Worm (Caenorhabditis elegans) whole organism, midembryonic: ENCODE measurements around the gene C10A4.6.

Experiments
- T22C8.4 ChIP-seq: fragments of 200-800 bp; sonication (Bioruptor generic); IDR thresholded peaks from 2 replicates; pipeline ENCODE4 v1.3.6; 2022; ENCODE audit warnings: missing genetic modification characterization, missing compliant biosample characterization
- cog-1 ChIP-seq: sonication (generic microtip); optimal IDR thresholded peaks from 2 replicates; lab custom pipeline; 2016; ENCODE audit warnings: missing genetic modification characterization, missing compliant biosample characterization
- flt-1 ChIP-seq: fragments of 200-800 bp; sonication (Bioruptor generic); IDR thresholded peaks from 2 replicates; pipeline ENCODE4 v1.3.6; 2022; ENCODE audit warnings: missing genetic modification characterization, missing compliant biosample characterization
- klf-2 ChIP-seq: fragments of 200-800 bp; sonication (Bioruptor generic); conservative IDR thresholded peaks from 2 replicates; pipeline ENCODE4 v1.3.6; 2022; ENCODE audit warnings: missing genetic modification reagents, missing genetic modification characterization, missing compliant biosample characterization
- med-1 ChIP-seq: sonication (generic microtip); optimal IDR thresholded peaks from 2 replicates; lab custom pipeline; 2017; ENCODE audit warnings: missing genetic modification characterization, mild to moderate bottlenecking, missing compliant biosample characterization, antibody characterized with exemption, missing genetic modification reagents; ENCODE audit not compliant: insufficient read depth
- ref-1 ChIP-seq: fragments of 200-800 bp; sonication (Bioruptor generic); conservative IDR thresholded peaks from 2 replicates; pipeline ENCODE4 v1.3.6; 2022; ENCODE audit warnings: missing genetic modification reagents, missing genetic modification characterization, missing compliant biosample characterization
- tab-1 ChIP-seq: fragments of 200-800 bp; sonication (Bioruptor generic); IDR thresholded peaks from 2 replicates; pipeline ENCODE4 v1.3.6; 2022; ENCODE audit warnings: missing genetic modification characterization, missing compliant biosample characterization
- ztf-23 ChIP-seq: fragments of 200-800 bp; sonication (Bioruptor generic); IDR thresholded peaks from 2 replicates; pipeline ENCODE4 v1.3.6; 2022; ENCODE audit warnings: missing genetic modification reagents, missing genetic modification characterization, missing compliant biosample characterization
- ztf-29 ChIP-seq: fragments of 200-800 bp; sonication (Bioruptor generic); IDR thresholded peaks from 2 replicates; pipeline ENCODE4 v1.3.6; 2022; ENCODE audit warnings: missing genetic modification reagents, missing genetic modification characterization, missing compliant biosample characterization

Gene C10A4.6

DNA sequence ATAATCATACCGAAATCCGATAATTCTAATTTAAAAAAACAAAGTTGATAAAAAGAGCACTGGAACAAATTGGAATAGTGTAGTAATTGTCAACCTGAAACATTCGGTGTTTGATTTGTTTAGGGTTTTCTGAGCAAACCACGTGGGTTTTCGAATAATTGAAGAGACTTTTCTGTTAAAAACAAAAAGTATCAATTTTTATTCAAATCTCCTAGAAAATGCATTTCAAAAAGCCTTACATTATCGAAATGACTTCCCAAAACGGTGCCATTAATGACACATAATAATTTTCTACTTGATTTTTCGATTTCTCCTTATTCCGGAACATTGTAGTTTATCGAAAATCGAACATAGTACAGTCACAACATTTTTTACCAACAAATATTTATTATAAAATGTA is 7.6 kb downstream of the C10A4.6 start, which contains the start of gene C10A4.13:
TSS of gene C10A4.13 (minus strand) at position 101 of the 400 bp plus-strand sequence.
- TF ChIP-seq flt-1 (GFP tag; lab: Robert Waterston, UW), result no peak
- TF ChIP-seq ztf-23 (GFP tag; lab: Robert Waterston, UW), result no peak
- TF ChIP-seq klf-2 (GFP tag; lab: Robert Waterston, UW), result no peak
- TF ChIP-seq T22C8.4 (GFP tag; lab: Robert Waterston, UW), result no peak
- TF ChIP-seq ref-1 (GFP tag; lab: Robert Waterston, UW), result no peak
- no peak for TF ChIP-seq med-1 (GFP tag; lab: Kevin White, UChicago)
- TF ChIP-seq tab-1, result no peak
- no peak for TF ChIP-seq ztf-29 (GFP tag; lab: Robert Waterston, UW)

DNA sequence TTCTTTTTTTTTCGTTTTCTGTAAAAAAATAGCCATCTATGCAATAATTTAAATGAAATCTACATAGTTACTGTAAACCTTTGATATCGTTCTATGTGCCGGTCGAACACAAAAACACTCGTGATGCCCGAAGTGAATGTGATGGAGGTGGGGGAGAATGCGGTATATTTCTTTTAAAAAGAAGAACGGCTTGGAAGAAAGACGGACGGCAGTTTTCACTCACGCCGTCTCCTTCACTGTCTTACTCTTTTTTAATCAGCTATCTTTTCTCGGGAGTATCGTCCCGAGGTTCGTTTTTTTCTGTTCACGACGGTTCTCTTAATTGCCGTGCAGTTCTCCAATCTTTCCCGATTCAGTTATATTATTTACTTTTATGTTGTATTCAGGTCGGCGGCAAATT is 8.2 kb downstream of the C10A4.6 start, which contains the start of gene C10A4.10:
TSS of gene C10A4.10 (plus strand) at position 301 of the 400 bp plus-strand sequence.
- TF ChIP-seq klf-2 (GFP tag; lab: Robert Waterston, UW) (no peak), T22C8.4 (GFP tag; lab: Robert Waterston, UW) (no peak)

- no peak for TF ChIP-seq tab-1
- no peak for TF ChIP-seq flt-1 (GFP tag; lab: Robert Waterston, UW)
- no peak for TF ChIP-seq cog-1 (tag; lab: Kevin White, UChicago)
- TF ChIP-seq ztf-29 (GFP tag; lab: Robert Waterston, UW), result no peak
- TF ChIP-seq T22C8.4 (GFP tag; lab: Robert Waterston, UW), result no peak
- no peak for TF ChIP-seq klf-2 (GFP tag; lab: Robert Waterston, UW)
- no peak for TF ChIP-seq ref-1 (GFP tag; lab: Robert Waterston, UW)
- no peak for TF ChIP-seq ztf-23 (GFP tag; lab: Robert Waterston, UW)
- no peak for TF ChIP-seq med-1 (GFP tag; lab: Kevin White, UChicago)
These were observed 10.4 kb downstream of the C10A4.6 start, which contains the start of gene C10A4.4 for ce11 chrX:7400788-7401187. Gene C10A4.4, plus strand, starts transcription at chrX:7401088.

- TF ChIP-seq tab-1 (no peak), ref-1 (GFP tag; lab: Robert Waterston, UW) (no peak), ztf-23 (GFP tag; lab: Robert Waterston, UW) (no peak)
These were observed 14.2 kb downstream of the C10A4.6 start for ce11 chrX:7404551-7404950.

ce11 chrX:7405393-7405792 is 15.0 kb downstream of the C10A4.6 start, which contains the start of gene C10A4.3:
Gene C10A4.3, plus strand, starts transcription at chrX:7405693.
- no peak for TF ChIP-seq med-1 (GFP tag; lab: Kevin White, UChicago)
- TF ChIP-seq ztf-23 (GFP tag; lab: Robert Waterston, UW), result no peak
- no peak for TF ChIP-seq tab-1
- no peak for TF ChIP-seq T22C8.4 (GFP tag; lab: Robert Waterston, UW)
- TF ChIP-seq ref-1 (GFP tag; lab: Robert Waterston, UW), result no peak
- TF ChIP-seq klf-2 (GFP tag; lab: Robert Waterston, UW), result no peak

- TF ChIP-seq ref-1 (GFP tag; lab: Robert Waterston, UW) (no peak), klf-2 (GFP tag; lab: Robert Waterston, UW) (no peak), ztf-29 (GFP tag; lab: Robert Waterston, UW) (no peak)
These were observed 17.4 kb downstream of the C10A4.6 start for ce11 chrX:7407749-7408148.

DNA sequence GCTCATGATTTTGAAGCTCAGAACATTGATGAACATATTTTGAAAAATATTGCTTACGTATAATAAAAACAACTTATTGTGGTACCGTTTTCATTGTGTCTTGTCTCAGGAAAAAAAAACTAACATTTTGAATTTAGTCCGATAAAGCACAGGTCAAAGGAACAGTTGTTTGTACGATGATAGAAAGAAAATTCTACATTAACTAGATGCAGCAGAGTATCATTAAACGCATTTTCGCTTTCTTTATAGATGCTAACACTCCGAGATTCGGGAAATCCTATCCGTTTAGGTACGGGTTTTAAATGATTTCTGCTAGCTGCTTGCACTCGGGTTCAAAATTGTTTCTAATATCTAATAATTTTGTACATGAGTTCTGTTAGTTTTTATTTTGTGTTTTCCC is 18.7 kb downstream of the C10A4.6 start:
- TF ChIP-seq tab-1 (no peak), ref-1 (GFP tag; lab: Robert Waterston, UW) (no peak), med-1 (GFP tag; lab: Kevin White, UChicago) (no peak), klf-2 (GFP tag; lab: Robert Waterston, UW) (no peak), ztf-29 (GFP tag; lab: Robert Waterston, UW) (no peak), ztf-23 (GFP tag; lab: Robert Waterston, UW) (no peak), cog-1 (tag; lab: Kevin White, UChicago) (no peak), T22C8.4 (GFP tag; lab: Robert Waterston, UW) (no peak), flt-1 (GFP tag; lab: Robert Waterston, UW) (no peak)

- TF ChIP-seq med-1 (GFP tag; lab: Kevin White, UChicago), result no peak
- TF ChIP-seq ztf-23 (GFP tag; lab: Robert Waterston, UW), result no peak
- TF ChIP-seq cog-1 (tag; lab: Kevin White, UChicago), result no peak
- no peak for TF ChIP-seq ref-1 (GFP tag; lab: Robert Waterston, UW)
- TF ChIP-seq tab-1, result no peak
- no peak for TF ChIP-seq klf-2 (GFP tag; lab: Robert Waterston, UW)
- no peak for TF ChIP-seq flt-1 (GFP tag; lab: Robert Waterston, UW)
- TF ChIP-seq ztf-29 (GFP tag; lab: Robert Waterston, UW), result no peak
- TF ChIP-seq T22C8.4 (GFP tag; lab: Robert Waterston, UW), result no peak
These were observed 19.6 kb downstream of the C10A4.6 start, which contains the start of gene C10A4.2 for ce11 chrX:7409935-7410334. Gene C10A4.2, plus strand, starts transcription at chrX:7410235.

DNA sequence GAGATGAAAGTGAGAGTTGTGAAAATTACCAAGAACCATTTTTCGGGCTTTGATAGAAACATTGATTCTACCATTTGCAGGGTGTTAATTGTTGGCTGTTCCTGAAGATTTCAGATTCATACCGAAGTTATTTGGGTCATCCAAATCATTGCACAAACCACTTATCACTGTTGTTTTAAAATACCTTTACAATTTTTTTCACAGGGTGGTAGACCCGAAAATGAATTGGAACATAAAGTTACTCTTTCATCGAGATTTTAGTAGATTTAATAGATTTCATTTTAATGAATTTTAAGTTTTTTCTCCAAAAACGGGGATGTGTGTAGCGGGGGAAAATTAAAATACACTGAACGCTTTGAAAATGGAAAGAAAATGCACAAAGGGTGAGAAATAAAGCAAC is 25.1 kb downstream of the C10A4.6 start, which contains the start of gene C10A4.7:
TSS of gene C10A4.7 (minus strand) at position 101 of the 400 bp plus-strand sequence.
- TF ChIP-seq T22C8.4 (GFP tag; lab: Robert Waterston, UW) (no peak), ztf-23 (GFP tag; lab: Robert Waterston, UW) (no peak), flt-1 (GFP tag; lab: Robert Waterston, UW) (no peak), tab-1 (no peak), ref-1 (GFP tag; lab: Robert Waterston, UW) (no peak), klf-2 (GFP tag; lab: Robert Waterston, UW) (no peak), med-1 (GFP tag; lab: Kevin White, UChicago) (no peak), cog-1 (tag; lab: Kevin White, UChicago) (no peak), ztf-29 (GFP tag; lab: Robert Waterston, UW) (no peak)

- TF ChIP-seq med-1 (GFP tag; lab: Kevin White, UChicago) (no peak), ztf-23 (GFP tag; lab: Robert Waterston, UW) (no peak), tab-1 (no peak), ref-1 (GFP tag; lab: Robert Waterston, UW) (no peak)
These were observed 25.7 kb downstream of the C10A4.6 start, which contains the start of gene C10A4.1 for ce11 chrX:7416082-7416481. Gene C10A4.1, plus strand, starts transcription at chrX:7416382.
